Fruit fly (Drosophila melanogaster) Kc167 (cell line): ENCODE data around the gene Art3.

Source experiments
- Myc ChIP-seq: fragments of >200 bp; optimal IDR thresholded peaks from 2 replicates; lab custom pipeline; 2017; ENCODE audit warnings: missing external identifiers
- Sin3A ChIP-seq: fragments of >200 bp; optimal IDR thresholded peaks from 2 replicates; lab custom pipeline; 2018; ENCODE audit warnings: missing external identifiers
- h ChIP-seq: fragments of >200 bp; optimal IDR thresholded peaks from 3 replicates; lab custom pipeline; 2018; ENCODE audit warnings: missing external identifiers
- insv ChIP-seq: fragments of >200 bp; optimal IDR thresholded peaks from 3 replicates; lab custom pipeline; 2018; ENCODE audit warnings: missing external identifiers
- psq ChIP-seq: fragments of >200 bp; optimal IDR thresholded peaks from 2 replicates; lab custom pipeline; 2017; ENCODE audit warnings: missing external identifiers
- ttk ChIP-seq: sonication (Bioruptor generic); optimal IDR thresholded peaks from 2 replicates; lab custom pipeline; 2017; ENCODE audit warnings: missing external identifiers

Gene Art3

DNA sequence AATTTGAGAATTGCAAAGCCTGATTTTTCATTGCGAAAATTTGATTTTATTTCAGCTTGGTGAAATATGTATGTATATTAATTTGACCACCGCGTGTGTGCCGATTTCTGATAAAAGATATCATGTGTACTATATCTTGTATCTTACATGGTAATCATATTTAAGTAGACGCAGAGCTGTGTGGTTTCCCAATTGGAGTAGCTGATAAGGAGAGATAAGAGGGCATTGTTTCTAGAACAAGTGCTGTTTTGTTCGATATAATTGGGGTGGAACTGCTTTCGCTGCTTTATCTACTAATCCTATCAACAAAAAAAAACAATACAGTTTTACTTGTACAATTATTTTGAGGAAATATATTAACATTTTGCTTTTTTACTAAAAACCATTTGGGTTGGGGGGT lies 17.4 kb upstream of the Art3 start:
- no peak for TF ChIP-seq h (lab: Kevin White, UChicago)
- no peak for TF ChIP-seq insv (lab: Kevin White, UChicago)
- TF ChIP-seq ttk (lab: Kevin White, UChicago), result no peak
- no peak for TF ChIP-seq psq (lab: Kevin White, UChicago)
- no peak for TF ChIP-seq Sin3A (lab: Kevin White, UChicago)
- TF ChIP-seq Myc (lab: Kevin White, UChicago), result no peak

DNA sequence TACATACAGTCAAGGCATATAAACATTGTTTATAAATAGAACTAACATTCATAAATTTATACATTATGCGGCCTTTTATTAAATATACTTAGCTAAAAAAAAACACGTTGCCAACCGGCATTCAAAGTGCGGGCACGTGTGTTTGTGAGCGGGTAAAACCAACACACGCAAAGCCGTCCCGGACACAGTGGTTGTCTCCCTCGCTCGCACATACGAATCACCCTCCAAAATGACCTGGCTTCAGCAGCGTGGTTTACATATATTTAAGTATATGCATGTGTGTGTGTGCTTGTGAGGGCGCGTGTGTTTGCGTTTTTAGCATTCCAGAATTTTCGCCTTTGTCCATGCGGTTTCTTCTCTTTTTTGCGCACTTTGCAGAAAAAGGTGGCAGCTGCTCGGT lies 14.2 kb upstream of the Art3 start:
- TF ChIP-seq Myc (lab: Kevin White, UChicago), result no peak
- no peak for TF ChIP-seq psq (lab: Kevin White, UChicago)
- TF ChIP-seq insv (lab: Kevin White, UChicago), result no peak
- TF ChIP-seq h (lab: Kevin White, UChicago), result no peak
- TF ChIP-seq Sin3A (lab: Kevin White, UChicago), result no peak

DNA sequence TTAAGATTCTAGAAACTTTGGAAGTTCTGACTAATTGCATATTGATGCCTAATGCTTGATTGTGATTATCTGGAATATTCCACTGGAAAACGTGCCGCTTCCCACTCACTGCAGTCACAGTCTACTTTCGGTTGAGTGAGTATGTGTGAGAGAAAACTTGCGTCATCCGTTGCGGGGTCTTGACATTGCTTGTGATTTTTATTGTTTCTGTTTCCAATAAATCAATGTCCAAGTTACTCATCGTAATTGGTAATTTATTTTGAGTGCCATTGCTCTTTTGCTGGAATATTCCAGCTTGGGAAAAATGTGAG lies 13.8 kb upstream of the Art3 start:
- TF ChIP-seq ttk (lab: Kevin White, UChicago), result no peak
- TF ChIP-seq h (lab: Kevin White, UChicago), result no peak
- TF ChIP-seq insv (lab: Kevin White, UChicago), result no peak
- no peak for TF ChIP-seq Sin3A (lab: Kevin White, UChicago)
- TF ChIP-seq Myc (lab: Kevin White, UChicago), result no peak
- TF ChIP-seq psq (lab: Kevin White, UChicago), result no peak

DNA sequence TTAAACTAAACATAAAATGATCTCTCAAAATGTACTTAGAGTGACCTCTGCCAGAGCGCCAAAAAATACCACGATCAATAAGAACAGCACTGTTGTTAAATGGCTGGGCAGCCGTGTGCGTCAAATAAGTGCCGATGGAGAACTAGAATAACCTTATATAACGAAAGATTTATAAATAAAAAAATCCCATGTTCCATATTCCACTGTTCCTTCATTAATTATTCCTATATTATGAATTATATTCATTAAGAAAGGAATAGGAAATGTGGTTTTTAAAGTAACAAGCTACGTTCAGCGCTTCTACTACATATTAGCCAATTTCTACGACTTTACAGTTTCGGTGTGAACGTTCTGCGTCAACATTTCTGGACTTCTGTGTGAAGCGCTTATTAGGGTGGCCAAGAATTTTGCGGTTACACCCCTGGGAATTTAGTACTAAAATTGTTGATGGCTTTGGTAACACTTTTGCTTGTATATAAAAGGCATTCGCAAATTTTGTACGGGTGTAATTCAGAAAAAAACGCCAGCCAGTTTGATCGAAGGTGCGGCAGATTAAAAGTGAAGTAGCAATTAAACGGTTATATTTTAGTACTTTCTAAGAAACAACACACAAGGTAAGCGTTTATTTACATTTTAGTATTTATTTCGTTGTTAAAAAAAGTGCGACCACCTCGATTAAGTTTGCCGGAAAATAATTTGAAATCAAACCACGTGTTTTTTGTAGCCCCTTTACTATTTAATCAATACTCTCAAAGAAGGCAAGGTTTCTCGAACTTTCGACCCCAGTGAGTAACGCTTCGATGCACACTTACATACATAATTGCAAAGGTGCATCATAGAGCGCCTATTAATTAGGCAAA lies 13.2 kb upstream of the Art3 start, which contains the start of the genes tefu and Hsc70-4:
tefu (minus strand) TSS at position 51 of the 860 bp plus-strand sequence.
Hsc70-4 (plus strand) TSS at position 502 of the 860 bp plus-strand sequence.
- TF ChIP-seq h (lab: Kevin White, UChicago) (no peak), ttk (lab: Kevin White, UChicago) (no peak), Myc (lab: Kevin White, UChicago) (no peak), psq (lab: Kevin White, UChicago) (no peak), Sin3A (lab: Kevin White, UChicago) (no peak), insv (lab: Kevin White, UChicago) (no peak)

DNA sequence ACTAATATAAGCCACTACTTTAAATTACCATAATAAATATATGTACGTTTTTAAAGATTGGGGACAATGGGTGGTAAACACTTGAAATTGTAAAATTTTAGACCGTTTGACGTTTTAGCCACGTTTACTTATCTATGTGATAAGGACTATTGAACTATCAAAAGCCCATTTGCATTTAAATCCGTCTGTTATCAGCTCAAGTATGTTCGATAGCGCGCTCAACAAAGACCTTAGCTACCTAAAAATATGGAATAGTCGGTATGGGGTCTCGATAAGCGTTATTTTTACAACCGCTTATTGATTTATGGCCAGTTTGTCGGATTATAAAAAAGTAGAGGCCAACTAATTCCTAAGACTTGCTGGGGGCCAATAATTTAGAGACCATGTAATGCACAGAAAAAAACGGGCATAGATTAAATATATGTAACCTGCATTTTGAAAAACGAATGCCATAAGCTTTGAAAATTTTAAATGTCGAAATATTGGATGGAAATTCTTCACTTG lies 2.5 kb upstream of the Art3 start:
- TF ChIP-seq ttk (lab: Kevin White, UChicago), result no peak
- TF ChIP-seq h (lab: Kevin White, UChicago), result no peak
- TF ChIP-seq insv (lab: Kevin White, UChicago), result no peak
- TF ChIP-seq Sin3A (lab: Kevin White, UChicago), result no peak
- TF ChIP-seq psq (lab: Kevin White, UChicago), result no peak
- TF ChIP-seq Myc (lab: Kevin White, UChicago), result no peak

DNA sequence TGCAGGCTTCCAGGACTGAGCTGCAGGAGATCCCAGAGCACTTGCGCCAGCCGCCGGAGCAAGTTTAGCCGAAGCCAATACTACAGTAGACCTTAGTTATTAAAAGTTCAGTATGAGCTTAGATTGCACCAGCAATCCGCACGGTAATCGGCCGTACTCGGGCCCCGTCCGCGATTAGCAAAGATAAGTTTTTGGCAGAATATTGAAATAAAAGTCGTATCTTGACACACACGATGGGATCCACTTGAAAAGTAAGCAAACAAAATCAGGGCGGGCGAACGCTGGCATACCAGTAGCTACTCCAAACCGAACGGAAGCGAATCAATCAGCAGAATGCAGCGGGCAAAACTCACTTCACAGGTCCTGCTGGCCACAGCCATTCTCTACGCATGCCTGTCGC lies 1.1 kb upstream of the Art3 start, which contains the start of gene CG34316:
CG34316 (plus strand) TSS at position 301 of the 400 bp plus-strand sequence.
- TF ChIP-seq psq (lab: Kevin White, UChicago), result no peak
- TF ChIP-seq ttk (lab: Kevin White, UChicago), result no peak

DNA sequence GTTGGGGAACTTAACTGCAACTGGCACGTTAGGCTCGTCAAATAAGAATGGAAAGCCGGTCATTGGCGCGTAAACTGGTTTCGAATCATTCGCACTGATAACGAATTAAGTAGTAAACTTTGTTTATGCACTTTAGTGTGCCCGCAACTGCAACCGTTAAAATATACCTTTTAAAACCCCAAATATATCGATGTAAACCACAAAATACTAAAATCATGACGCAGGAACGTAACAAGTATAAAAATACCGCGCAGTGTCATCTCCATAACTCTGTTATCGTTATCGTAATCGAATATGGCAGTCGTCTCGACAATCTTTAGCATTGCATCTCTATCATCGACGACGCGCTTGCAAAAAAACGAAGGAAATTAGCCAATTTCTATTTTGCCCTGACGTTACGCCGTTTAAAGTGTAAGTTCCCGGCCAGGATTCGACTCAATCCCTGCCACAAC lies 3.9 kb downstream of the Art3 start, which contains the start of the genes CG31344 and Caf1-55:
CG31344 (minus strand) TSS at position 51 of the 452 bp plus-strand sequence.
Caf1-55 (plus strand) TSS at position 298 of the 452 bp plus-strand sequence.
- TF ChIP-seq h (lab: Kevin White, UChicago) (no peak), ttk (lab: Kevin White, UChicago) (no peak), insv (lab: Kevin White, UChicago) (no peak), Myc (lab: Kevin White, UChicago) (no peak)

DNA sequence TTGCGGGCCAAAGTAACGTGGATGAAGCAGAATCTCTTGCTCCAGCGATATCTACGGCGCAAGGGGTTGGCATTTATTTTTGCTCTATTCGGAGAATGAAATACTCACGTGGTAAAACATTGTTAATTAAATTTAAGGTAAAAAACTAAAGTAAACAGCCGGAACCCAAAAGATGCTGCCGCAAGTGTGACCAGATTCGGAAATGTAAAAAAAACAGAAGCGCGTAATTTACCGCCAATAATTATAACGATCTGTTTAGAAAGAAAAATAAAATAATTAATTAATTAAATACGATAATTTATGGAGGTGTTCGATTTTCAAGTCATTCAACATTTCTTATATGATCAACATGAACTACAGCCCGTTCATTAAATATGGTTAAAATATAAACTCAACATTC lies 6.2 kb downstream of the Art3 start, which contains the start of gene Polr2G:
Polr2G (minus strand) TSS at position 208 of the 400 bp plus-strand sequence.
- no peak for TF ChIP-seq ttk (lab: Kevin White, UChicago)

DNA sequence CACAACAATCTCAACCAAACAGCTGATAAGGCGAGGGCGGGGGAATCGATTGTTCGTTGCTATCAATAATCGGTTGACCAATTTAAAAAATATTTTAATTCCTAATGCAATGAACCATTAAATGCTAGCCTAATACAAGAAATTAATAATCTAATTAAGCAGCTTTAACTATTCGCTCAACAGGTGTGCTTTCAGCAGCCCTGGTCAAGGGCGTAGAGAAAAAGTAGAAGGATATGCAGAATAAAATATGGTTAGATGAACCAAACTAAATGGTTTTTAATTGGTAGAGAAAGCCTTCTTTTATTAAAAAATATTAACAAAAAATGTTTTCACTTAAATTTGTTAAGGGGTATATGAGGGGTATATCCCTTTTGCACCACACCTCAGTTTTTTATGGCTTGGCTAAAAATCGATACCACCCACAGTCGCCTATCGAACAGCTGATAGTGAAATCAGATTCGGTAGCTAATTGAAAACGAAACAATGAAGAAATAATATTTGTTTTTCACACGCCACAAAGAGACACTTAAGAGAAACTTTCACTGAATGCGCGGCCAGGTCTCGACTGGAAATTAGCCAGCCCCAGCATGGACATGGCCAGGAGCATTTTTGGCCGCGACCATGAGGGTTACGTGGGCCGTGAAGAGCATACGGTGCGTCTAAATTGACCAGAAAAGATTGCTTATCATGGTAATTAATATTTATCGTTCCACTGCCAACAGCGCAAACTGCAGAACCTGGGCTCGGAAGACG lies 10.2 kb downstream of the Art3 start, which contains the start of the genes SIDL and CG12241:
SIDL (minus strand) TSS at position 51 of the 753 bp plus-strand sequence.
CG12241 (plus strand) TSS at position 433 of the 753 bp plus-strand sequence.
- no peak for TF ChIP-seq ttk (lab: Kevin White, UChicago)
- TF ChIP-seq h (lab: Kevin White, UChicago), result no peak
- no peak for TF ChIP-seq psq (lab: Kevin White, UChicago)
- TF ChIP-seq insv (lab: Kevin White, UChicago), result no peak
- no peak for TF ChIP-seq Sin3A (lab: Kevin White, UChicago)
- TF ChIP-seq Myc (lab: Kevin White, UChicago), result no peak

DNA sequence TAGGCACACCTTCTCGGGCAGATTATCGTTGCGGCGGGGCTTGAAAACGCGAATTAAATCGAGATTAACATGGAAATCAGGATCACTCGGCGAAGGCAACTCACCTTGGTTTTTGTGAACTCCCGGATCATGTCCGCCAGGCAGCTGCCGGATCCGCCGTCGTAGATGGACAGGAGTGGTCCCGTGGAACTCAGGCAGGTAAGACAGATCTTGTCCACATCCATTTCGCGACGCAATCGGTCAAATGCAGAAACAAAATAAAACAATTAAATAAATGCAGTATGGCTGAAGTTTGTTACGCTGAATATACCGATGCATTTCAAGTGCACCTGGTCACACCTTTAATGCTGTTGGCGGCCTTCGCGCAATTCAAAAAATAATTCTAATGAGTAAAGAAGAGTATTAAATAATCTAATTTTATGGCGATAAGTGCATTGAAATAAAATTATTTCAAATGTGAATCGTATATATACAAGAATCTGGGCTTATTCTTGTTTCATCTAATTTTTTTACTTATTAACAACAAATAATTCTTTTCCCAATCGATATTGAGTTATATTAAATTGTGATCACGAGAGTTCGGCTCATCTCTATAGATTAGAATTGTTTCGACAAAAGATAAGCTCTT lies 15.7 kb downstream of the Art3 start, which contains the start of the genes CG6654 and CG4210:
CG6654 (minus strand) TSS at position 297 of the 628 bp plus-strand sequence.
CG4210 (plus strand) TSS at position 613 of the 628 bp plus-strand sequence.
- no peak for TF ChIP-seq h (lab: Kevin White, UChicago)
- no peak for TF ChIP-seq ttk (lab: Kevin White, UChicago)
- TF ChIP-seq Sin3A (lab: Kevin White, UChicago), result no peak
- no peak for TF ChIP-seq insv (lab: Kevin White, UChicago)
- no peak for TF ChIP-seq psq (lab: Kevin White, UChicago)
- TF ChIP-seq Myc (lab: Kevin White, UChicago), result no peak
